Worm (Caenorhabditis elegans): ENCODE results near the gene E02H1.6.

E02H1.6 gene

DNA sequence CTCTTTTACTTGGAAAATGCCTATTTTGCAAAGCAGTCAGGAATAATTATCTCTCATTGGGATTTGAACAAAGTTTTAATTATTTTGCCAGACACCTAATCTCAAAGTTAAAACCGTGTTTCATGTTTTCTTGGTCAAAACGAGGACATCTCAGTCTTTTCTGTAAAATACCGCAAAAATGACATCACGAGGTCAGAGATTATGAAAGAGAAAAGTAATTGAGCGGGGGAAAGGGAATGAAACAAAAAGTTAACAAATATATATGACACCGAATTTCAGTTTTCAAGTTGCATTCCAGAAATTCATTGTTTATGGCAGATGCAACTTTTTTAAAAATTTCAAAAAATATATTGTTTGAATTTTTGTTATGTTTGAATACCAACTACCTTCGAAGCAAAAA is 6.1 kb downstream of the E02H1.6 start:
- no peak for TF ChIP-seq zag-1 (tag; optimal IDR thresholded peaks at IDR 0.05)
- TF ChIP-seq sma-9 (GFP tag; optimal IDR thresholded peaks at IDR 0.05): peak; percentile 55
- TF ChIP-seq sma-9 (tag; optimal IDR thresholded peaks at IDR 0.05): no peak
- TF ChIP-seq skn-1 (tag; optimal IDR thresholded peaks at IDR 0.05): no peak
- TF ChIP-seq ztf-11 (tag; optimal IDR thresholded peaks at IDR 0.05): no peak
- TF ChIP-seq crh-2 (tag; optimal IDR thresholded peaks at IDR 0.05): peak; percentile 42
- TF ChIP-seq gmeb-1 (tag; optimal IDR thresholded peaks at IDR 0.05): peak; percentile 17
- peak; percentile 45 for TF ChIP-seq blmp-1 (tag; optimal IDR thresholded peaks at IDR 0.05; ENCODE audit: insufficient read depth)

DNA sequence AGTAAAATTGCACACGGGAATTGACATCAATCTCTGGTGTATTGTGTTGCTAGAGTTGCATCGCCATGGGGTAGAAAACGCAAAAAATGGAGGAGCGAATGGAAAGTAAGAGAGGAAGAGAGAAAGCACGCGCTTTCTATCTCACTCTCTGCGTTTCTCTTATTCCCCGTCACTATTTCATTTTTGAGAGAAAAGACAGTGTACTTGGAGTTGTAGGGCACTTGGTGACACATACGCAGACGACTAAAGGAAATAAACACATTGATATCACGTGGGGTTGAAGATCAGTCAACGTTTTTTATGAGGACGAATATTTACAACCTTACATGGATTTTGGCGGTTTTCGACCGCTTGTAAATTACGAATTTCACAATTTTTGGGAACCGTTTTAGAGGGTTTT is 6.9 kb downstream of the E02H1.6 start:
- TF ChIP-seq ZK546.5 (tag; optimal IDR thresholded peaks at IDR 0.05): no peak
- peak; percentile 96 for TF ChIP-seq nhr-6 (tag; optimal IDR thresholded peaks at IDR 0.05)
- no peak for TF ChIP-seq ztf-1 (GFP tag; conservative IDR thresholded peaks at IDR 0.05)
- TF ChIP-seq nhr-11 (tag; optimal IDR thresholded peaks at IDR 0.05): peak; percentile 68
- TF ChIP-seq gmeb-1 (tag; optimal IDR thresholded peaks at IDR 0.05): peak; percentile 87
- TF ChIP-seq Y55F3AM.14 (GFP tag; optimal IDR thresholded peaks at IDR 0.05): peak; percentile 79
- peak; percentile 53 for TF ChIP-seq snpc-4 (tag; optimal IDR thresholded peaks at IDR 0.05)
- TF ChIP-seq elt-3 (tag; optimal IDR thresholded peaks at IDR 0.05): no peak
- no peak for TF ChIP-seq aly-2 (tag; optimal IDR thresholded peaks at IDR 0.05)
- peak; percentile 22 for TF ChIP-seq R02D3.7 (tag; optimal IDR thresholded peaks at IDR 0.05)
- no peak for TF ChIP-seq lin-39 (tag; optimal IDR thresholded peaks at IDR 0.05)
- TF ChIP-seq ama-1 (optimal IDR thresholded peaks at IDR 0.05): peak; percentile 57
- peak; percentile 96 for TF ChIP-seq blmp-1 (tag; optimal IDR thresholded peaks at IDR 0.05; ENCODE audit: insufficient read depth)
- no peak for TF ChIP-seq mbf-1 (tag; optimal IDR thresholded peaks at IDR 0.05)
- peak; percentile 96 for TF ChIP-seq egl-27 (tag; optimal IDR thresholded peaks at IDR 0.05)
- TF ChIP-seq nhr-12 (tag; optimal IDR thresholded peaks at IDR 0.05): no peak
- no peak for TF ChIP-seq nhr-237 (tag; optimal IDR thresholded peaks at IDR 0.05)
- TF ChIP-seq ceh-16 (tag; optimal IDR thresholded peaks at IDR 0.05): no peak
- TF ChIP-seq unc-55 (GFP tag; optimal IDR thresholded peaks at IDR 0.05): peak; percentile 67
- peak; percentile 92 for TF ChIP-seq ztf-4 (tag; optimal IDR thresholded peaks at IDR 0.05)
- TF ChIP-seq fos-1 (tag; optimal IDR thresholded peaks at IDR 0.05): peak; percentile 96
- TF ChIP-seq lsy-2 (tag; optimal IDR thresholded peaks at IDR 0.05): peak; percentile 32 to 95
- peak; percentile 96 for TF ChIP-seq sma-3 (GFP tag; optimal IDR thresholded peaks at IDR 0.05)
- TF ChIP-seq mab-5 (tag; optimal IDR thresholded peaks at IDR 0.05): peak; percentile 79
- TF ChIP-seq peb-1 (tag; optimal IDR thresholded peaks at IDR 0.05): no peak
- peak; percentile 97 for TF ChIP-seq nhr-25 (tag; optimal IDR thresholded peaks at IDR 0.05)
- TF ChIP-seq dmd-4 (tag; optimal IDR thresholded peaks at IDR 0.05): no peak
- peak; percentile 98 for TF ChIP-seq C34F6.9 (tag; optimal IDR thresholded peaks at IDR 0.05)
- TF ChIP-seq sem-4 (tag; optimal IDR thresholded peaks at IDR 0.05): peak; percentile 93
- TF ChIP-seq sma-9 (GFP tag; optimal IDR thresholded peaks at IDR 0.05): peak; percentile 99
- TF ChIP-seq sma-9 (tag; optimal IDR thresholded peaks at IDR 0.05): peak; percentile 70
- peak; percentile 99 to 100 for TF ChIP-seq mdl-1 (tag; optimal IDR thresholded peaks at IDR 0.05)
- TF ChIP-seq unc-39 (tag; optimal IDR thresholded peaks at IDR 0.05): no peak
- no peak for TF ChIP-seq elt-1 (tag; optimal IDR thresholded peaks at IDR 0.05)
- no peak for TF ChIP-seq ztf-11 (tag; optimal IDR thresholded peaks at IDR 0.05)
- peak; percentile 45 for TF ChIP-seq skn-1 (tag; optimal IDR thresholded peaks at IDR 0.05)
- TF ChIP-seq alr-1 (tag; optimal IDR thresholded peaks at IDR 0.05): peak; percentile 76
- peak; percentile 84 for TF ChIP-seq lin-13 (GFP tag; optimal IDR thresholded peaks at IDR 0.05)
- TF ChIP-seq ceh-82 (tag; optimal IDR thresholded peaks at IDR 0.05): no peak
- TF ChIP-seq nhr-10 (tag; optimal IDR thresholded peaks at IDR 0.05): peak; percentile 54
- TF ChIP-seq zag-1 (tag; optimal IDR thresholded peaks at IDR 0.05): peak; percentile 78
- peak; percentile 98 for TF ChIP-seq nhr-129 (tag; optimal IDR thresholded peaks at IDR 0.05)
- TF ChIP-seq nhr-77 (tag; optimal IDR thresholded peaks at IDR 0.05): no peak
- TF ChIP-seq lin-11 (tag; optimal IDR thresholded peaks at IDR 0.05): no peak
- TF ChIP-seq nhr-21 (tag; optimal IDR thresholded peaks at IDR 0.05): peak; percentile 97
- TF ChIP-seq F13H6.1 (tag; optimal IDR thresholded peaks at IDR 0.05): peak; percentile 96
- TF ChIP-seq nhr-23 (tag; optimal IDR thresholded peaks at IDR 0.05): no peak
- peak; percentile 84 for TF ChIP-seq unc-62 (GFP tag; optimal IDR thresholded peaks at IDR 0.05)
- TF ChIP-seq crh-2 (tag; optimal IDR thresholded peaks at IDR 0.05): peak; percentile 97
